ENCODE assay signal across 1 fruit fly cellular context in the genomic region with DNA sequence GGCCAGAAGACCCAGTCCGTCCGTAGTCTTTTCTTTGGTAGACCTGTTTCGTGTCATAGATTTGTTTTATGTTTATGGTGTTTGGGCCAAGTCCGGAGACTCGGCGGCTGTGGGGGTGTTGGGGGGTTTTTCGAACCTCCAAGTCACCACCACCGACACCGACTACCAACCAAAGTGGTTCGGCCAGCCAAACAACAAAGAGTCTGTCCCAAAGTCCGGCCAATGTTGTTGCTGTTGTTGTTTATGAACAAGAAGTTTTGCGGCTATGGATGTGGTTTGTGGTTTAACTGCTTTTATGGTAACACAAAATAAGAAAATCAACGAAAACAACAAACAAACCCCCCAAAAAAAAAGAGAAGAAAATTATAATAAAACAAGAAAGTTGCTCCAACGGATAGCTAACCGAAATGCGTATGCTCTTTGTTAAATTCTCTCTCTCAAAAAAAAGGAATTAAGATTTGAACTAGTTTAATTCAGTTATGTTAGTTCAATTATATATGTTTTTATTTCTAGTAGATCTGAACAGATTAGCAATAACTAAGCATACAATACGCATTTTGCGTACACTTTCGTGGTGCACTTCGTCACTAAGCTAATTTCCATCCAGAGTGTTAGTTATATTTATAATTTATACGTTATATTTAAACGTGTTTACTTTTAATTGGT.
TF ChIP-seq lines count a peak whose summit lies in the region.

No protein-coding gene starts in this region.

TF ChIP-seq in whole organism, embryonic, 481 proteins besides CTCF, POLR2A, EP300 and RAD21 (continued from another document and continues in another):
- TF ChIP-seq pb (GFP tag; optimal IDR thresholded peaks at IDR 0.05; lab: Kevin White, UChicago) (no peak), CG2712 (tag; optimal IDR thresholded peaks at IDR 0.05; lab: Kevin White, UChicago) (peak; percentile 69), Vsx1 (GFP tag; optimal IDR thresholded peaks at IDR 0.05; lab: Kevin White, UChicago) (no peak), pho (GFP tag; optimal IDR thresholded peaks at IDR 0.05; lab: Kevin White, UChicago) (no peak), phol (tag; optimal IDR thresholded peaks at IDR 0.05; lab: Kevin White, UChicago) (peak; percentile 51), ttk (GFP tag; IDR thresholded peaks at IDR 0.05; lab: Robert Waterston, UW) (peak; percentile 25; the same call in 1 of the 2 replicates), vfl (GFP tag; optimal IDR thresholded peaks at IDR 0.05; lab: Kevin White, UChicago) (no peak), CG11247 (GFP tag; IDR thresholded peaks at IDR 0.05; lab: Robert Waterston, UW) (no peak), CG10274 (GFP tag; optimal IDR thresholded peaks at IDR 0.05; lab: Kevin White, UChicago) (no peak), CG9817 (tag; optimal IDR thresholded peaks at IDR 0.05; lab: Kevin White, UChicago) (no peak), Hr39 (optimal IDR thresholded peaks at IDR 0.05; lab: Kevin White, UChicago) (no peak), mirr (GFP tag; optimal IDR thresholded peaks at IDR 0.05; lab: Kevin White, UChicago) (peak; percentile 50), sna (GFP tag; IDR thresholded peaks at IDR 0.05; lab: Robert Waterston, UW; ENCODE audit: partially characterized antibody) (no peak), abd-A (tag; optimal IDR thresholded peaks at IDR 0.05; lab: Kevin White, UChicago) (peak; percentile 94), Pdp1 (GFP tag; optimal IDR thresholded peaks at IDR 0.05; lab: Kevin White, UChicago) (peak in 1 of 2 experiments; percentile 42), Usf (GFP tag; optimal IDR thresholded peaks at IDR 0.05; lab: Kevin White, UChicago) (no peak), CG1024 (GFP tag; IDR thresholded peaks at IDR 0.05; lab: Robert Waterston, UW) (no peak), HLH54F (GFP tag; optimal IDR thresholded peaks at IDR 0.05; lab: Kevin White, UChicago) (no peak), CG31441 (GFP tag; IDR thresholded peaks at IDR 0.05; lab: Robert Waterston, UW) (0 out of 2 replicates have a peak, but pooled peaks have one; percentile 11), tx (GFP tag; optimal IDR thresholded peaks at IDR 0.05; lab: Kevin White, UChicago) (no peak), Jarid2 (GFP tag; optimal IDR thresholded peaks at IDR 0.05; lab: Kevin White, UChicago) (no peak), CG16863 (GFP tag; optimal IDR thresholded peaks at IDR 0.05; lab: Kevin White, UChicago) (no peak), CG42726 (GFP tag; IDR thresholded peaks at IDR 0.05; lab: Robert Waterston, UW; ENCODE audit: partially characterized antibody) (no peak), Mes4 (GFP tag; optimal IDR thresholded peaks at IDR 0.05; lab: Kevin White, UChicago) (no peak), lbe (GFP tag; optimal IDR thresholded peaks at IDR 0.05; lab: Kevin White, UChicago) (no peak), CG13624 (GFP tag; optimal IDR thresholded peaks at IDR 0.05; lab: Kevin White, UChicago) (no peak), CG14710 (tag; optimal IDR thresholded peaks at IDR 0.05; lab: Kevin White, UChicago) (peak; percentile 49), D19A (tag; optimal IDR thresholded peaks at IDR 0.05; lab: Kevin White, UChicago) (peak; percentile 93), CG11085 (GFP tag; IDR thresholded peaks at IDR 0.05; lab: Robert Waterston, UW) (no peak), CG11456 (GFP tag; IDR thresholded peaks at IDR 0.05; lab: Robert Waterston, UW) (no peak), Oli (tag; optimal IDR thresholded peaks at IDR 0.05; lab: Kevin White, UChicago) (peak; percentile 2), NfI (GFP tag; optimal IDR thresholded peaks at IDR 0.05; lab: Kevin White, UChicago) (no peak), oc (tag; optimal IDR thresholded peaks at IDR 0.05; lab: Kevin White, UChicago) (peak; percentile 12), CrebB (tag; optimal IDR thresholded peaks at IDR 0.05; lab: Kevin White, UChicago) (no peak), CG6654 (GFP tag; optimal IDR thresholded peaks at IDR 0.05; lab: Kevin White, UChicago) (no peak), jigr1 (GFP tag; IDR thresholded peaks at IDR 0.05; lab: Robert Waterston, UW) (no peak), crc (GFP tag; optimal IDR thresholded peaks at IDR 0.05; lab: Kevin White, UChicago) (no peak), Ravus (GFP tag; IDR thresholded peaks at IDR 0.05; lab: Robert Waterston, UW) (no peak), Hand (GFP tag; optimal IDR thresholded peaks at IDR 0.05; lab: Kevin White, UChicago) (no peak), sens-2 (GFP tag; IDR thresholded peaks at IDR 0.05; lab: Robert Waterston, UW) (no peak), Dref (GFP tag; IDR thresholded peaks at IDR 0.05; lab: Robert Waterston, UW) (no peak), Opbp (GFP tag; IDR thresholded peaks at IDR 0.05; lab: Robert Waterston, UW; ENCODE audit: partially characterized antibody) (no peak), Fer1 (GFP tag; optimal IDR thresholded peaks at IDR 0.05; lab: Kevin White, UChicago) (no peak), MTF-1 (GFP tag; optimal IDR thresholded peaks at IDR 0.05; lab: Kevin White, UChicago; ENCODE audit: borderline replicate concordance) (no peak), wek (GFP tag; optimal IDR thresholded peaks at IDR 0.05; lab: Kevin White, UChicago) (no peak), D19B (GFP tag; optimal IDR thresholded peaks at IDR 0.05; lab: Kevin White, UChicago) (no peak), jing (GFP tag; optimal IDR thresholded peaks at IDR 0.05; lab: Kevin White, UChicago) (no peak), nerfin-1 (tag; optimal IDR thresholded peaks at IDR 0.05; lab: Kevin White, UChicago) (no peak), CG18262 (tag; optimal IDR thresholded peaks at IDR 0.05; lab: Kevin White, UChicago) (peak; percentile 75), CoRest (tag; optimal IDR thresholded peaks at IDR 0.05; lab: Kevin White, UChicago) (peak; percentile 58), CG1832 (GFP tag; optimal IDR thresholded peaks at IDR 0.05; lab: Kevin White, UChicago) (no peak), sqz (GFP tag; optimal IDR thresholded peaks at IDR 0.05; lab: Kevin White, UChicago) (peak; percentile 53), tio (GFP tag; optimal IDR thresholded peaks at IDR 0.05; lab: Kevin White, UChicago) (peak; percentile 38), ranshi (GFP tag; IDR thresholded peaks at IDR 0.05; lab: Robert Waterston, UW) (no peak), en (GFP tag; optimal IDR thresholded peaks at IDR 0.05; lab: Kevin White, UChicago) (no peak), CG13424 (tag; optimal IDR thresholded peaks at IDR 0.05; lab: Kevin White, UChicago) (peak; percentile 47), Hmr (GFP tag; optimal IDR thresholded peaks at IDR 0.05; lab: Kevin White, UChicago) (no peak), CG14667 (GFP tag; IDR thresholded peaks at IDR 0.05; lab: Robert Waterston, UW) (no peak), CG11696 (GFP tag; IDR thresholded peaks at IDR 0.05; lab: Robert Waterston, UW) (no peak), CG14441 (GFP tag; IDR thresholded peaks at IDR 0.05; lab: Robert Waterston, UW) (no peak), lilli (GFP tag; optimal IDR thresholded peaks at IDR 0.05; lab: Kevin White, UChicago) (no peak), Lpt (GFP tag; optimal IDR thresholded peaks at IDR 0.05; lab: Kevin White, UChicago) (no peak), pnt (GFP tag; optimal IDR thresholded peaks at IDR 0.05; lab: Kevin White, UChicago) (no peak), CG15073 (GFP tag; optimal IDR thresholded peaks at IDR 0.05; lab: Kevin White, UChicago) (no peak), CG7839 (tag; optimal IDR thresholded peaks at IDR 0.05; lab: Kevin White, UChicago) (peak; percentile 39), CG10979 (tag; optimal IDR thresholded peaks at IDR 0.05; lab: Kevin White, UChicago) (peak; percentile 49), BtbVII (GFP tag; optimal IDR thresholded peaks at IDR 0.05; lab: Kevin White, UChicago) (no peak), CG13296 (GFP tag; optimal IDR thresholded peaks at IDR 0.05; lab: Kevin White, UChicago) (no peak), dan (GFP tag; IDR thresholded peaks at IDR 0.05; lab: Robert Waterston, UW) (no peak), C15 (GFP tag; IDR thresholded peaks at IDR 0.05; lab: Robert Waterston, UW) (no peak), CG9932 (GFP tag; IDR thresholded peaks at IDR 0.05; lab: Robert Waterston, UW) (no peak), CG12299 (tag; optimal IDR thresholded peaks at IDR 0.05; lab: Kevin White, UChicago) (no peak), Stat92E (GFP tag; optimal IDR thresholded peaks at IDR 0.05; lab: Kevin White, UChicago) (no peak), kay (GFP tag; optimal IDR thresholded peaks at IDR 0.05; lab: Kevin White, UChicago) (no peak), CG12104 (GFP tag; optimal IDR thresholded peaks at IDR 0.05; lab: Kevin White, UChicago) (no peak), CG13894 (tag; optimal IDR thresholded peaks at IDR 0.05; lab: Kevin White, UChicago) (peak; percentile 88), so (GFP tag; IDR thresholded peaks at IDR 0.05; lab: Robert Waterston, UW) (0 out of 3 replicates have a peak, but pooled peaks have one; percentile 33), Doc3 (GFP tag; IDR thresholded peaks at IDR 0.05; lab: Robert Waterston, UW; ENCODE audit: partially characterized antibody) (no peak), CG12942 (GFP tag; optimal IDR thresholded peaks at IDR 0.05; lab: Kevin White, UChicago) (no peak), CG4424 (GFP tag; optimal IDR thresholded peaks at IDR 0.05; lab: Kevin White, UChicago) (peak; percentile 68), fd96Cb (tag; optimal IDR thresholded peaks at IDR 0.05; lab: Kevin White, UChicago) (peak; percentile 46), Hey (tag; optimal IDR thresholded peaks at IDR 0.05; lab: Kevin White, UChicago) (no peak), slp2 (GFP tag; optimal IDR thresholded peaks at IDR 0.05; lab: Kevin White, UChicago) (no peak), CG7786 (GFP tag; optimal IDR thresholded peaks at IDR 0.05; lab: Kevin White, UChicago) (no peak), zen (tag; optimal IDR thresholded peaks at IDR 0.05; lab: Kevin White, UChicago) (no peak), insv (GFP tag; optimal IDR thresholded peaks at IDR 0.05; lab: Kevin White, UChicago) (no peak), ewg (GFP tag; optimal IDR thresholded peaks at IDR 0.05; lab: Kevin White, UChicago) (no peak), rib (GFP tag; IDR thresholded peaks at IDR 0.05; lab: Robert Waterston, UW) (no peak), Oaz (GFP tag; IDR thresholded peaks at IDR 0.05; lab: Robert Waterston, UW) (no peak), CG7745 (tag; optimal IDR thresholded peaks at IDR 0.05; lab: Kevin White, UChicago) (no peak), caup (GFP tag; optimal IDR thresholded peaks at IDR 0.05; lab: Kevin White, UChicago; ENCODE audit: severe bottlenecking) (no peak), GATAe (GFP tag; conservative IDR thresholded peaks at IDR 0.05; lab: Robert Waterston, UW) (no peak), Dp (GFP tag; optimal IDR thresholded peaks at IDR 0.05; lab: Kevin White, UChicago) (no peak), CG10209 (GFP tag; optimal IDR thresholded peaks at IDR 0.05; lab: Kevin White, UChicago) (no peak), CG18011 (GFP tag; optimal IDR thresholded peaks at IDR 0.05; lab: Kevin White, UChicago) (no peak), CG17361 (GFP tag; IDR thresholded peaks at IDR 0.05; lab: Robert Waterston, UW) (peak; percentile 35; the same call in 2 of the 3 replicates), shn (GFP tag; optimal IDR thresholded peaks at IDR 0.05; lab: Kevin White, UChicago) (no peak), inv (GFP tag; IDR thresholded peaks at IDR 0.05; lab: Robert Waterston, UW; ENCODE audit: partially characterized antibody) (no peak), H2.0 (GFP tag; IDR thresholded peaks at IDR 0.05; lab: Robert Waterston, UW) (no peak), CG6175 (GFP tag; IDR thresholded peaks at IDR 0.05; lab: Robert Waterston, UW) (0 out of 3 replicates have a peak, but pooled peaks have one; percentile 40), Dip3 (GFP tag; optimal IDR thresholded peaks at IDR 0.05; lab: Kevin White, UChicago) (peak; percentile 13), gt (GFP tag; IDR thresholded peaks at IDR 0.05; lab: Robert Waterston, UW) (no peak), chn (GFP tag; optimal IDR thresholded peaks at IDR 0.05; lab: Kevin White, UChicago) (no peak), otp (GFP tag; IDR thresholded peaks at IDR 0.05; lab: Robert Waterston, UW) (no peak), CG7928 (GFP tag; optimal IDR thresholded peaks at IDR 0.05; lab: Kevin White, UChicago) (no peak), CG6689 (GFP tag; IDR thresholded peaks at IDR 0.05; lab: Robert Waterston, UW) (peak; percentile 45; the same call in 1 of the 2 replicates), CG10543 (GFP tag; optimal IDR thresholded peaks at IDR 0.05; lab: Kevin White, UChicago) (peak; percentile 68), CG15514 (GFP tag; optimal IDR thresholded peaks at IDR 0.05; lab: Kevin White, UChicago) (peak; percentile 14), tup (GFP tag; optimal IDR thresholded peaks at IDR 0.05; lab: Kevin White, UChicago) (no peak), Dad (GFP tag; optimal IDR thresholded peaks at IDR 0.05; lab: Kevin White, UChicago) (no peak), CG3281 (GFP tag; optimal IDR thresholded peaks at IDR 0.05; lab: Kevin White, UChicago) (peak; percentile 18), ind (GFP tag; optimal IDR thresholded peaks at IDR 0.05; lab: Kevin White, UChicago) (peak; percentile 39), Bdp1 (GFP tag; optimal IDR thresholded peaks at IDR 0.05; lab: Kevin White, UChicago) (no peak), CG7271 (tag; optimal IDR thresholded peaks at IDR 0.05; lab: Kevin White, UChicago) (no peak), Atf-2 (GFP tag; optimal IDR thresholded peaks at IDR 0.05; lab: Kevin White, UChicago) (no peak), lov (optimal IDR thresholded peaks at IDR 0.05; lab: Kevin White, UChicago) (no peak), lov (GFP tag; IDR thresholded peaks at IDR 0.05; lab: Robert Waterston, UW) (no peak; the same call in 2 of the 3 replicates), CG17186 (GFP tag; optimal IDR thresholded peaks at IDR 0.05; lab: Kevin White, UChicago) (no peak), BEAF-32 (GFP tag; optimal IDR thresholded peaks at IDR 0.05; lab: Kevin White, UChicago) (no peak), CG2875 (GFP tag; optimal IDR thresholded peaks at IDR 0.05; lab: Kevin White, UChicago) (no peak), Sin3A (optimal IDR thresholded peaks at IDR 0.05; lab: Kevin White, UChicago) (no peak), knrl (GFP tag; IDR thresholded peaks at IDR 0.05; lab: Robert Waterston, UW; ENCODE audit: partially characterized antibody) (no peak), ro (GFP tag; IDR thresholded peaks at IDR 0.05; lab: Robert Waterston, UW) (no peak), fru (optimal IDR thresholded peaks at IDR 0.05; lab: Kevin White, UChicago) (no peak), gro (GFP tag; optimal IDR thresholded peaks at IDR 0.05; lab: Kevin White, UChicago) (no peak), h (optimal IDR thresholded peaks at IDR 0.05; lab: Kevin White, UChicago) (no peak), CG4730 (GFP tag; IDR thresholded peaks at IDR 0.05; lab: Robert Waterston, UW) (no peak), scrt (GFP tag; optimal IDR thresholded peaks at IDR 0.05; lab: Kevin White, UChicago) (no peak), CG12391 (tag; optimal IDR thresholded peaks at IDR 0.05; lab: Kevin White, UChicago) (no peak)
